Worm (Caenorhabditis elegans) whole organism, midembryonic: Measurements from ENCODE around the gene csn-4.

Source experiments
- T22C8.4 ChIP-seq: fragments of 200-800 bp; sonication (Bioruptor generic); IDR thresholded peaks from 2 replicates; pipeline ENCODE4 v1.3.6; 2022; ENCODE audit warnings: missing genetic modification characterization, missing compliant biosample characterization
- cog-1 ChIP-seq: sonication (generic microtip); optimal IDR thresholded peaks from 2 replicates; lab custom pipeline; 2016; ENCODE audit warnings: missing genetic modification characterization, missing compliant biosample characterization
- flt-1 ChIP-seq: fragments of 200-800 bp; sonication (Bioruptor generic); IDR thresholded peaks from 2 replicates; pipeline ENCODE4 v1.3.6; 2022; ENCODE audit warnings: missing genetic modification characterization, missing compliant biosample characterization
- klf-2 ChIP-seq: fragments of 200-800 bp; sonication (Bioruptor generic); conservative IDR thresholded peaks from 2 replicates; pipeline ENCODE4 v1.3.6; 2022; ENCODE audit warnings: missing genetic modification reagents, missing genetic modification characterization, missing compliant biosample characterization
- tab-1 ChIP-seq: fragments of 200-800 bp; sonication (Bioruptor generic); IDR thresholded peaks from 2 replicates; pipeline ENCODE4 v1.3.6; 2022; ENCODE audit warnings: missing genetic modification characterization, missing compliant biosample characterization
- ztf-23 ChIP-seq: fragments of 200-800 bp; sonication (Bioruptor generic); IDR thresholded peaks from 2 replicates; pipeline ENCODE4 v1.3.6; 2022; ENCODE audit warnings: missing genetic modification reagents, missing genetic modification characterization, missing compliant biosample characterization
- ztf-29 ChIP-seq: fragments of 200-800 bp; sonication (Bioruptor generic); IDR thresholded peaks from 2 replicates; pipeline ENCODE4 v1.3.6; 2022; ENCODE audit warnings: missing genetic modification reagents, missing genetic modification characterization, missing compliant biosample characterization

DNA sequence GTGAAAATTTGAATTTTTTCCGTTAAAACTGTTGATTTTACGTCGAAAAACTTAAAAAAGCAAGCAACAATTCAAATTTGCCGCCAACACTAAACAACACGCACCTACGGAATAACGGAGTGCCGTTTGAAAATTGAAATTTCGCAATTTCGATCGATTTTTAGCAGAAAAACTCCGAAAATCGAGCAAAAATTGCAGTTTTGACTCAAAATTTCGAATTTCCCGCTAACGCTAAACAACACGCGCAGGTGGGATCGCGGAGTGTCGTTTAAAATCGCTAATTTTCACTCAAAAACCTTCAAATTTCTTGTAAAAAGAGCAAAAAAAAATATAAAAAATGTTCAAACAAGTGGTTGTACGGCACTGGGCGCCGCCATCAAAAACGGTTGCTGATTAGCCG, 28.3 kb downstream of the csn-4 start:
- no peak for TF ChIP-seq flt-1 (GFP tag; lab: Robert Waterston, UW)
- TF ChIP-seq tab-1 (GFP tag; lab: Robert Waterston, UW) = no peak
- TF ChIP-seq T22C8.4 (GFP tag; lab: Robert Waterston, UW) = no peak
- no peak for TF ChIP-seq ztf-23 (GFP tag; lab: Robert Waterston, UW)
- no peak for TF ChIP-seq cog-1
- no peak for TF ChIP-seq ztf-29 (GFP tag; lab: Robert Waterston, UW)
- TF ChIP-seq klf-2 (GFP tag; lab: Robert Waterston, UW) = no peak
